Worm (Caenorhabditis elegans) whole organism, late embryonic: ENCODE measurements around the gene Y45G5AM.9.

Source experiments
- C08G9.2 ChIP-seq: sonication (generic microtip); optimal IDR thresholded peaks from 2 replicates; lab custom pipeline; 2016; ENCODE audit warnings: mild to moderate bottlenecking, missing genetic modification characterization, moderate library complexity, missing compliant biosample characterization
- F13H6.1 ChIP-seq: sonication (generic microtip); optimal IDR thresholded peaks from 2 replicates; lab custom pipeline; 2016; ENCODE audit warnings: missing genetic modification characterization, missing compliant biosample characterization
- T23F11.4 ChIP-seq: fragments of 200-800 bp; sonication (Bioruptor generic); optimal IDR thresholded peaks from 2 replicates; lab custom pipeline; 2018; ENCODE audit warnings: mild to moderate bottlenecking, missing genetic modification characterization, missing compliant biosample characterization
- Y22D7AL.16 ChIP-seq: sonication (generic microtip); optimal IDR thresholded peaks from 2 replicates; lab custom pipeline; 2016; ENCODE audit warnings: missing genetic modification characterization, missing compliant biosample characterization
- ahr-1 ChIP-seq: sonication (generic microtip); optimal IDR thresholded peaks from 2 replicates; lab custom pipeline; 2016; ENCODE audit warnings: missing genetic modification characterization, missing compliant biosample characterization
- ama-1 ChIP-seq: fragments of 150-350 bp; optimal IDR thresholded peaks from 2 replicates; lab custom pipeline; 2014
- ceh-14 ChIP-seq: sonication (generic microtip); optimal IDR thresholded peaks from 2 replicates; lab custom pipeline; 2016; ENCODE audit warnings: missing genotype, missing genetic modification characterization, missing compliant biosample characterization
- ceh-19 ChIP-seq: fragments of 200-800 bp; sonication (Bioruptor generic); optimal IDR thresholded peaks from 2 replicates; lab custom pipeline; 2018; ENCODE audit warnings: mild to moderate bottlenecking, missing genetic modification characterization, missing compliant biosample characterization
- ceh-22 ChIP-seq: sonication (generic microtip); optimal IDR thresholded peaks from 2 replicates; lab custom pipeline; 2017; ENCODE audit warnings: missing biosample characterization, missing genetic modification characterization
- ceh-24 ChIP-seq: sonication (generic microtip); optimal IDR thresholded peaks from 2 replicates; lab custom pipeline; 2016; ENCODE audit warnings: mild to moderate bottlenecking, missing genetic modification characterization, missing compliant biosample characterization
- ceh-30 ChIP-seq: fragments of 150-350 bp; optimal IDR thresholded peaks from 2 replicates; lab custom pipeline; 2014; ENCODE audit warnings: missing biosample characterization, missing genetic modification characterization
- ceh-31 ChIP-seq: sonication (generic microtip); optimal IDR thresholded peaks from 2 replicates; lab custom pipeline; 2016; ENCODE audit warnings: missing genetic modification characterization, missing compliant biosample characterization
- ceh-45 ChIP-seq: fragments of 200-800 bp; sonication (Bioruptor generic); IDR thresholded peaks from 2 replicates; pipeline ENCODE4 v1.3.6; 2022; ENCODE audit warnings: missing genetic modification reagents, missing genetic modification characterization, missing compliant biosample characterization
- ceh-48 ChIP-seq: sonication (generic microtip); optimal IDR thresholded peaks from 2 replicates; lab custom pipeline; 2016; ENCODE audit warnings: missing genetic modification characterization, inconsistent platforms, missing compliant biosample characterization
- ceh-9 ChIP-seq: sonication (generic microtip); optimal IDR thresholded peaks from 2 replicates; lab custom pipeline; 2016; ENCODE audit warnings: mild to moderate bottlenecking, missing genetic modification characterization, inconsistent platforms, missing compliant biosample characterization
- che-1 ChIP-seq: sonication (generic microtip); optimal IDR thresholded peaks from 2 replicates; lab custom pipeline; 2016; ENCODE audit warnings: mild to moderate bottlenecking, missing genetic modification characterization, missing compliant biosample characterization
- elt-2 ChIP-seq: sonication (generic microtip); optimal IDR thresholded peaks from 2 replicates; lab custom pipeline; 2016; ENCODE audit warnings: missing genetic modification reagents, missing genetic modification characterization, missing compliant biosample characterization
- elt-4 ChIP-seq: sonication (generic microtip); optimal IDR thresholded peaks from 2 replicates; lab custom pipeline; 2016; ENCODE audit warnings: missing genetic modification characterization, missing compliant biosample characterization
- ets-4 ChIP-seq: sonication (generic microtip); optimal IDR thresholded peaks from 2 replicates; lab custom pipeline; 2016; ENCODE audit warnings: missing genetic modification characterization, missing compliant biosample characterization
- eyg-1 ChIP-seq: sonication (generic microtip); optimal IDR thresholded peaks from 2 replicates; lab custom pipeline; 2016; ENCODE audit warnings: missing genotype, missing genetic modification characterization, missing compliant biosample characterization
- fax-1 ChIP-seq: sonication (generic microtip); optimal IDR thresholded peaks from 2 replicates; lab custom pipeline; 2016; ENCODE audit warnings: missing genotype, missing genetic modification characterization, missing compliant biosample characterization
- fkh-10 ChIP-seq: fragments of 150-350 bp; optimal IDR thresholded peaks from 2 replicates; lab custom pipeline; 2014; ENCODE audit warnings: missing biosample characterization, missing genetic modification reagents, missing genetic modification characterization
- fkh-6 ChIP-seq: sonication (generic microtip); optimal IDR thresholded peaks from 2 replicates; lab custom pipeline; 2016; ENCODE audit warnings: missing genetic modification characterization, missing compliant biosample characterization
- gmeb-2 ChIP-seq: sonication (generic microtip); optimal IDR thresholded peaks from 2 replicates; lab custom pipeline; 2016; ENCODE audit warnings: missing genetic modification characterization, inconsistent platforms, missing compliant biosample characterization
- hlh-13 ChIP-seq: fragments of 200-800 bp; sonication (Bioruptor generic); optimal IDR thresholded peaks from 2 replicates; lab custom pipeline; 2018; ENCODE audit warnings: mild to moderate bottlenecking, missing genetic modification characterization, missing compliant biosample characterization
- hlh-30 ChIP-seq: sonication (generic microtip); optimal IDR thresholded peaks from 2 replicates; lab custom pipeline; 2017; ENCODE audit warnings: antibody characterized with exemption, missing genetic modification characterization, missing compliant biosample characterization; ENCODE audit not compliant: insufficient read depth
- hlh-6 ChIP-seq: sonication (generic microtip); optimal IDR thresholded peaks from 2 replicates; lab custom pipeline; 2016; ENCODE audit warnings: missing genotype, missing genetic modification characterization, missing compliant biosample characterization
- lim-6 ChIP-seq: sonication (generic microtip); optimal IDR thresholded peaks from 2 replicates; lab custom pipeline; 2016; ENCODE audit warnings: missing genetic modification characterization, missing compliant biosample characterization
- lin-11 ChIP-seq: fragments of 200-800 bp; sonication (Bioruptor generic); optimal IDR thresholded peaks from 2 replicates; lab custom pipeline; 2018; ENCODE audit warnings: mild to moderate bottlenecking, missing genetic modification characterization, missing compliant biosample characterization
- mec-3 ChIP-seq: sonication (generic microtip); optimal IDR thresholded peaks from 2 replicates; lab custom pipeline; 2016; ENCODE audit warnings: borderline replicate concordance, missing genetic modification characterization, missing compliant biosample characterization
- nfya-1 ChIP-seq: sonication (generic microtip); optimal IDR thresholded peaks from 2 replicates; lab custom pipeline; 2017; ENCODE audit warnings: missing genetic modification characterization, mild to moderate bottlenecking, missing compliant biosample characterization, antibody characterized with exemption, moderate library complexity
- nhr-232 ChIP-seq: sonication (generic microtip); optimal IDR thresholded peaks from 2 replicates; lab custom pipeline; 2016; ENCODE audit warnings: missing genetic modification characterization, missing compliant biosample characterization
- npax-4 ChIP-seq: sonication (generic microtip); optimal IDR thresholded peaks from 2 replicates; lab custom pipeline; 2016; ENCODE audit warnings: missing genetic modification characterization, missing compliant biosample characterization
- odd-2 ChIP-seq: sonication (generic microtip); optimal IDR thresholded peaks from 2 replicates; lab custom pipeline; 2017; ENCODE audit warnings: antibody characterized with exemption, mild to moderate bottlenecking, missing genetic modification characterization, missing compliant biosample characterization
- pag-3 ChIP-seq: sonication (generic microtip); optimal IDR thresholded peaks from 2 replicates; lab custom pipeline; 2016; ENCODE audit warnings: missing compliant biosample characterization, missing genetic modification characterization, borderline replicate concordance
- pat-9 ChIP-seq: fragments of 200-800 bp; sonication (Bioruptor generic); optimal IDR thresholded peaks from 2 replicates; lab custom pipeline; 2018; ENCODE audit warnings: mild to moderate bottlenecking, missing genetic modification characterization, moderate library complexity, missing compliant biosample characterization
- pax-1 ChIP-seq: fragments of 150-350 bp; optimal IDR thresholded peaks from 2 replicates; lab custom pipeline; 2014; ENCODE audit warnings: missing biosample characterization, missing genetic modification characterization
- pha-2 ChIP-seq: sonication (generic microtip); optimal IDR thresholded peaks from 2 replicates; lab custom pipeline; 2017; ENCODE audit warnings: mild to moderate bottlenecking, missing genetic modification characterization, missing compliant biosample characterization
- pha-4 ChIP-seq: fragments of 150-350 bp; optimal IDR thresholded peaks from 2 replicates; lab custom pipeline; 2018; ENCODE audit warnings: missing biosample characterization, missing genetic modification reagents, missing genetic modification characterization
- pqm-1 ChIP-seq: sonication (generic microtip); optimal IDR thresholded peaks from 2 replicates; lab custom pipeline; 2016; ENCODE audit warnings: missing genetic modification characterization, missing compliant biosample characterization
- pros-1 ChIP-seq: fragments of 150-350 bp; optimal IDR thresholded peaks from 2 replicates; lab custom pipeline; 2014; ENCODE audit warnings: missing biosample characterization, missing genetic modification reagents, missing genetic modification characterization
- rnt-1 ChIP-seq: sonication (generic microtip); optimal IDR thresholded peaks from 2 replicates; lab custom pipeline; 2016; ENCODE audit warnings: missing genetic modification characterization, missing compliant biosample characterization
- sdc-2 ChIP-seq: sonication (generic microtip); optimal IDR thresholded peaks from 2 replicates; lab custom pipeline; 2016; ENCODE audit warnings: missing genotype, missing genetic modification characterization, missing compliant biosample characterization
- sox-4 ChIP-seq: sonication (generic microtip); optimal IDR thresholded peaks from 2 replicates; lab custom pipeline; 2017; ENCODE audit warnings: mild to moderate bottlenecking, missing genetic modification characterization, inconsistent platforms, missing compliant biosample characterization
- unc-3 ChIP-seq, 2 experiments: fragments of 200-800 bp in 1 of 2; sonication (Bioruptor generic) in 1 of 2; sonication (generic microtip) in 1 of 2; conservative IDR thresholded peaks in 1 of 2; optimal IDR thresholded peaks in 1 of 2; 2 replicates each; pipeline versions ENCODE4 v1.3.6 to Lab custom; 2016 to 2022; ENCODE audit warnings: missing compliant biosample characterization in 2 of 2, missing genetic modification characterization in 2 of 2, missing genetic modification reagents in 1 of 2
- unc-42 ChIP-seq: sonication (generic microtip); optimal IDR thresholded peaks from 2 replicates; lab custom pipeline; 2016; ENCODE audit warnings: missing genotype, missing genetic modification characterization, missing compliant biosample characterization
- unc-55 ChIP-seq: sonication (generic microtip); optimal IDR thresholded peaks from 2 replicates; lab custom pipeline; 2017; ENCODE audit warnings: missing biosample characterization, missing genetic modification reagents, missing genetic modification characterization

The Y45G5AM.9 gene

ce11 chrV:4151400-4151799 is 43.0 kb downstream of the Y45G5AM.9 start:
- TF ChIP-seq pha-4 (tag; lab: Kevin White, UChicago), result no peak
- TF ChIP-seq elt-4 (tag; lab: Kevin White, UChicago), result peak; percentile 66
- peak; percentile 0 for TF ChIP-seq pag-3 (tag; lab: Kevin White, UChicago)

- TF ChIP-seq che-1 (tag; lab: Kevin White, UChicago) (no peak), ceh-14 (tag; lab: Kevin White, UChicago) (no peak), pqm-1 (tag; lab: Kevin White, UChicago) (no peak), ceh-31 (tag; lab: Kevin White, UChicago) (no peak), pha-4 (tag; lab: Kevin White, UChicago) (no peak), ceh-45 (GFP tag; lab: Robert Waterston, UW) (no peak), sdc-2 (tag; lab: Kevin White, UChicago) (no peak), fkh-6 (tag; lab: Kevin White, UChicago) (no peak), nhr-232 (tag; lab: Kevin White, UChicago) (no peak), nfya-1 (tag; lab: Kevin White, UChicago) (no peak), ets-4 (no peak), mec-3 (tag; lab: Kevin White, UChicago) (no peak), fax-1 (tag; lab: Kevin White, UChicago) (no peak), npax-4 (tag; lab: Kevin White, UChicago) (no peak), ahr-1 (tag; lab: Kevin White, UChicago) (no peak), fkh-10 (GFP tag; lab: Kevin White, UChicago) (no peak), lin-11 (tag; lab: Kevin White, UChicago) (no peak), hlh-30 (tag; lab: Kevin White, UChicago) (no peak), hlh-13 (GFP tag; lab: Kevin White, UChicago) (no peak), C08G9.2 (tag; lab: Kevin White, UChicago) (no peak)
These were observed 50.2 kb downstream of the Y45G5AM.9 start, which contains the start of gene Y45G5AL.1 for ce11 chrV:4144205-4144604. TSS of gene Y45G5AL.1 (plus strand) at chrV:4144505.

ce11 chrV:4143034-4143433 is 51.4 kb downstream of the Y45G5AM.9 start:
- TF ChIP-seq sox-4 (tag; lab: Kevin White, UChicago), result no peak
- TF ChIP-seq Y22D7AL.16 (tag; lab: Kevin White, UChicago), result no peak
- TF ChIP-seq T23F11.4 (GFP tag; lab: Kevin White, UChicago), result no peak
- TF ChIP-seq ceh-45 (GFP tag; lab: Robert Waterston, UW), result no peak
- no peak for TF ChIP-seq fax-1 (tag; lab: Kevin White, UChicago)
- no peak for TF ChIP-seq F13H6.1
- TF ChIP-seq ceh-19 (GFP tag; lab: Kevin White, UChicago), result no peak
- TF ChIP-seq mec-3 (tag; lab: Kevin White, UChicago), result no peak
- TF ChIP-seq nhr-232 (tag; lab: Kevin White, UChicago), result no peak
- TF ChIP-seq ahr-1 (tag; lab: Kevin White, UChicago), result no peak
- TF ChIP-seq npax-4 (tag; lab: Kevin White, UChicago), result no peak
- no peak for TF ChIP-seq ceh-30 (tag; lab: Kevin White, UChicago)
- peak; percentile 21 for TF ChIP-seq unc-55 (GFP tag; lab: Kevin White, UChicago)
- peak; percentile 69 for TF ChIP-seq unc-42 (tag; lab: Kevin White, UChicago)
- peak; percentile 67 for TF ChIP-seq elt-2 (tag; lab: Kevin White, UChicago)
- no peak for TF ChIP-seq pha-2 (tag; lab: Kevin White, UChicago)
- no peak for TF ChIP-seq pag-3 (tag; lab: Kevin White, UChicago)
- no peak for TF ChIP-seq ceh-22 (tag; lab: Kevin White, UChicago)
- TF ChIP-seq odd-2, result no peak
- no peak for TF ChIP-seq hlh-6 (tag; lab: Kevin White, UChicago)
- no peak for TF ChIP-seq ceh-24 (tag; lab: Kevin White, UChicago)
- no peak for TF ChIP-seq ceh-9 (tag; lab: Kevin White, UChicago)
- TF ChIP-seq rnt-1 (tag; lab: Kevin White, UChicago), result no peak
- TF ChIP-seq pat-9, result no peak
- TF ChIP-seq ceh-48 (tag; lab: Kevin White, UChicago), result peak; percentile 33
- no peak for TF ChIP-seq eyg-1
- no peak for TF ChIP-seq pros-1 (tag; lab: Kevin White, UChicago)
- TF ChIP-seq sdc-2 (tag; lab: Kevin White, UChicago), result no peak
- no peak for TF ChIP-seq ama-1 (lab: Kevin White, UChicago)
- TF ChIP-seq hlh-30 (tag; lab: Kevin White, UChicago), result peak; percentile 96
- no peak for TF ChIP-seq ceh-14 (tag; lab: Kevin White, UChicago)
- no peak for TF ChIP-seq lim-6 (tag; lab: Kevin White, UChicago)
- no peak for TF ChIP-seq gmeb-2 (tag; lab: Kevin White, UChicago)
- no peak for TF ChIP-seq unc-3 (GFP tag; conservative IDR thresholded peaks at IDR 0.05; lab: Robert Waterston, UW)
- TF ChIP-seq unc-3 (tag; optimal IDR thresholded peaks at IDR 0.05; lab: Kevin White, UChicago), result no peak
- peak; percentile 13 for TF ChIP-seq pax-1 (tag; lab: Kevin White, UChicago)
- peak; percentile 42 for TF ChIP-seq nfya-1 (tag; lab: Kevin White, UChicago)
